Fruit fly (Drosophila melanogaster): Measurements from ENCODE around the gene CG15239.

dm6 chrX:3869092-3869491 is 14.9 kb upstream of the CG15239 start:
- TF ChIP-seq CG8478 (optimal IDR thresholded peaks at IDR 0.05) (no peak), CTCF (optimal IDR thresholded peaks at IDR 0.05) (no peak)
